Worm (Caenorhabditis elegans) whole organism, L2 larva: ENCODE measurements around the gene sre-32.

Experiments used
- R02D3.7 ChIP-seq: fragments of 150-350 bp; optimal IDR thresholded peaks from 2 replicates; lab custom pipeline; 2014; ENCODE audit warnings: missing biosample characterization, missing genetic modification characterization
- ZK546.5 ChIP-seq: sonication (generic microtip); optimal IDR thresholded peaks from 2 replicates; lab custom pipeline; 2017; ENCODE audit warnings: missing biosample characterization, missing genetic modification characterization
- alr-1 ChIP-seq: fragments of 150-350 bp; optimal IDR thresholded peaks from 2 replicates; lab custom pipeline; 2014; ENCODE audit warnings: missing biosample characterization, missing genetic modification characterization
- aly-2 ChIP-seq: fragments of 150-350 bp; optimal IDR thresholded peaks from 2 replicates; lab custom pipeline; 2014; ENCODE audit warnings: missing biosample characterization, missing genetic modification characterization
- ama-1 ChIP-seq: fragments of 150-350 bp; optimal IDR thresholded peaks from 2 replicates; lab custom pipeline; 2018; ENCODE audit warnings: inconsistent platforms
- nhr-11 ChIP-seq: fragments of 150-350 bp; optimal IDR thresholded peaks from 2 replicates; lab custom pipeline; 2014; ENCODE audit warnings: missing biosample characterization, missing genetic modification characterization
- nhr-23 ChIP-seq: fragments of 150-350 bp; optimal IDR thresholded peaks from 2 replicates; lab custom pipeline; 2014; ENCODE audit warnings: missing biosample characterization, missing genetic modification reagents, missing genetic modification characterization
- peb-1 ChIP-seq: fragments of 150-350 bp; optimal IDR thresholded peaks from 2 replicates; lab custom pipeline; 2014; ENCODE audit warnings: missing biosample characterization, missing genetic modification characterization
- unc-39 ChIP-seq: fragments of 150-350 bp; optimal IDR thresholded peaks from 2 replicates; lab custom pipeline; 2014; ENCODE audit warnings: missing biosample characterization, missing genetic modification characterization
- unc-62 ChIP-seq: fragments of 150-350 bp; optimal IDR thresholded peaks from 2 replicates; lab custom pipeline; 2014; ENCODE audit warnings: missing biosample characterization, missing genetic modification reagents, missing genetic modification characterization
- zag-1 ChIP-seq: fragments of 150-350 bp; optimal IDR thresholded peaks from 2 replicates; lab custom pipeline; 2014; ENCODE audit warnings: missing biosample characterization, missing genetic modification characterization
- ztf-4 ChIP-seq: fragments of 150-350 bp; optimal IDR thresholded peaks from 2 replicates; lab custom pipeline; 2014; ENCODE audit warnings: missing biosample characterization, missing genetic modification characterization

DNA sequence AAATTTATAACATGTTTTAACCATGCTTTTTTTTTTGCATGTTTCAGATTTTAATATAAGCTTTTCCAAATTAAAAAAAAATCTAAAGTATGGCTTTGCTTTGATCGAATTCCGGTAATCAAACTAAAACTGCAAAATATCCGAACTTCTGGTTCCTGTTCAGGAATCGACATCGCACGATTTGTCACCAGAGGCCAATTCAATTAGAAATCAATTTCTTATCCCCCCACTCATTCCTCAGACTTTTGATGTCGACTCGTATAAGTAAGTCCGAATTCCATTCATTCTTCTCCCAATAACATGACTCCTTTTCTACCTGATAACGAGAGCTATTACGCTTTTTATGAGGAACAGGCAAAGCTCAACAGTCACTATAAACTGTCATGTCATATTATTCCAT, 8.3 kb downstream of the sre-32 start, which contains the start of gene srh-27:
- TF ChIP-seq nhr-11 (tag; lab: Kevin White, UChicago) (no peak), alr-1 (tag; lab: Kevin White, UChicago) (no peak), aly-2 (tag; lab: Kevin White, UChicago) (no peak), zag-1 (tag; lab: Kevin White, UChicago) (no peak), nhr-23 (tag; lab: Kevin White, UChicago) (no peak), unc-39 (tag; lab: Kevin White, UChicago) (no peak), ZK546.5 (tag; lab: Kevin White, UChicago) (no peak), unc-62 (GFP tag; lab: Kevin White, UChicago) (no peak), ama-1 (lab: Kevin White, UChicago) (no peak), R02D3.7 (tag; lab: Kevin White, UChicago) (no peak), ztf-4 (no peak), peb-1 (tag; lab: Kevin White, UChicago) (no peak)
